Fruit fly (Drosophila melanogaster): ENCODE results near the gene Ack.

Gene Ack

DNA sequence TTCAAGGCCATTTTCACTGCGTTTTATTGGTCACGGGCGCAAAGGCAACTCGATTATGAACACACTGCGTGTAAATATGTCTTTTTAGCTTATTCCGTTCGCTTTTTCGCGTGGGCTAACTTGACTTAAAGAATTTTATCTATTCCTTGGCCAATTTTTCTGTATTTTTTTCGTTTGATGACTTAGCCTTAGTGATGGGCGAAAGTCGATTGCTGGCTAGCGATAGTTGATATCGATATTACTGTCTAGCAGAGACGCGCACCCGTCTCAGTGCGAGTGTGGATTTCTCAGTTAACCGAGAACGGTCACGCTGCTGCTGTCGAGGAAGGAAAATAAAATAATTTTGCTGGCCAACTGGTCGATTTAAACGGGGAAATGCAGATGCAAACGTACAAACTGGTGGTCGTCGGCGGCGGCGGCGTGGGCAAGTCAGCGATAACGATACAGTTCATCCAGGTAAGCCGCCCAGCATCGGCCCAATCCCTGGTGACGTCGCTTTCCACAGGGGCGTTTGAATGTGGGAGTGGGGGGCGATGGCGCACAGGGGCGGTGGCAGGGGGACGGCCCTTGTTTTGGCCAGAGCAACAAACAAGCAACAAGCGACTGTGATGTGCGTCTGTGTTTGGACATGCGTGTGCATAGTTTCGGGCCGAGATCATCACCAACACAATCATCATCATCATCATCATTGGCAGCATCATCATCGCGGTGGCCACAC is 31.0 kb downstream of the Ack start, which contains the start of the genes Rop and Ras64B (continued):
- TF ChIP-seq CG14965 (GFP tag; optimal IDR thresholded peaks at IDR 0.05; ENCODE audit: borderline replicate concordance) (no peak), Hand (GFP tag; optimal IDR thresholded peaks at IDR 0.05) (no peak), CG4328 (GFP tag; optimal IDR thresholded peaks at IDR 0.05) (no peak), tap (tag; optimal IDR thresholded peaks at IDR 0.05) (no peak), CG9609 (GFP tag; optimal IDR thresholded peaks at IDR 0.05) (no peak), CG9817 (tag; optimal IDR thresholded peaks at IDR 0.05) (peak; percentile 17), CG15269 (tag; optimal IDR thresholded peaks at IDR 0.05) (no peak), otp (GFP tag; IDR thresholded peaks at IDR 0.05) (0 out of 3 replicates have a peak, but pooled peaks have one; percentile 10), kah (GFP tag; optimal IDR thresholded peaks at IDR 0.05) (no peak), ac (GFP tag; optimal IDR thresholded peaks at IDR 0.05) (no peak), CG13424 (tag; optimal IDR thresholded peaks at IDR 0.05) (no peak), bab2 (GFP tag; optimal IDR thresholded peaks at IDR 0.05) (no peak), CG8478 (optimal IDR thresholded peaks at IDR 0.05) (no peak), E2f1 (GFP tag; IDR thresholded peaks at IDR 0.05) (no peak), CG12391 (tag; optimal IDR thresholded peaks at IDR 0.05) (peak; percentile 52), Xbp1 (GFP tag; optimal IDR thresholded peaks at IDR 0.05) (peak; percentile 17), CG11560 (tag; IDR thresholded peaks at IDR 0.05) (no peak), CG32772 (GFP tag; IDR thresholded peaks at IDR 0.05) (no peak; the same call in 1 of the 2 replicates), Ravus (GFP tag; IDR thresholded peaks at IDR 0.05) (no peak), Chrac-16 (GFP tag; optimal IDR thresholded peaks at IDR 0.05) (no peak), lola (GFP tag; optimal IDR thresholded peaks at IDR 0.05) (no peak), ftz-f1 (GFP tag; optimal IDR thresholded peaks at IDR 0.05) (peak; percentile 96), esg (GFP tag; conservative IDR thresholded peaks at IDR 0.05) (no peak), Jarid2 (GFP tag; optimal IDR thresholded peaks at IDR 0.05) (peak; percentile 62), bsh (GFP tag; optimal IDR thresholded peaks at IDR 0.05) (no peak), trem (tag; optimal IDR thresholded peaks at IDR 0.05) (peak; percentile 74), CG4730 (GFP tag; IDR thresholded peaks at IDR 0.05) (no peak), CG1233 (GFP tag; optimal IDR thresholded peaks at IDR 0.05) (no peak), tin (GFP tag; optimal IDR thresholded peaks at IDR 0.05) (no peak), Fer3 (tag; optimal IDR thresholded peaks at IDR 0.05) (no peak), cato (GFP tag; optimal IDR thresholded peaks at IDR 0.05; ENCODE audit: borderline replicate concordance) (no peak), pros (GFP tag; optimal IDR thresholded peaks at IDR 0.05) (no peak), fru (optimal IDR thresholded peaks at IDR 0.05) (no peak), CG8944 (GFP tag; optimal IDR thresholded peaks at IDR 0.05) (no peak), Mrtf (GFP tag; IDR thresholded peaks at IDR 0.05) (no peak), CG18011 (GFP tag; optimal IDR thresholded peaks at IDR 0.05) (no peak), Camta (GFP tag; optimal IDR thresholded peaks at IDR 0.05) (no peak), CG1647 (GFP tag; optimal IDR thresholded peaks at IDR 0.05) (peak; percentile 11), Drgx (GFP tag; IDR thresholded peaks at IDR 0.05) (no peak), sqz (GFP tag; optimal IDR thresholded peaks at IDR 0.05) (peak; percentile 94), sd (tag; optimal IDR thresholded peaks at IDR 0.05) (peak; percentile 67), CG11247 (GFP tag; IDR thresholded peaks at IDR 0.05) (no peak), CG15073 (GFP tag; optimal IDR thresholded peaks at IDR 0.05) (no peak), Rfx (GFP tag; IDR thresholded peaks at IDR 0.05) (no peak), B-H1 (GFP tag; IDR thresholded peaks at IDR 0.05) (no peak), abd-A (tag; optimal IDR thresholded peaks at IDR 0.05) (no peak), zfh1 (GFP tag; IDR thresholded peaks at IDR 0.05) (no peak), danr (GFP tag; IDR thresholded peaks at IDR 0.05) (no peak), insv (GFP tag; optimal IDR thresholded peaks at IDR 0.05) (peak in 1 of 2 experiments; percentile 33), fd96Cb (tag; optimal IDR thresholded peaks at IDR 0.05) (no peak), slp2 (GFP tag; optimal IDR thresholded peaks at IDR 0.05) (peak; percentile 7)

All from whole organism, embryonic.